Worm (Caenorhabditis elegans) whole organism, L2 larva: ENCODE results near the gene dmsr-12.

Source experiments
- C34F6.9 ChIP-seq: fragments of 150-350 bp; optimal IDR thresholded peaks from 2 replicates; lab custom pipeline; 2014; ENCODE audit warnings: missing biosample characterization, missing genetic modification characterization
- F13H6.1 ChIP-seq: sonication (generic microtip); optimal IDR thresholded peaks from 2 replicates; lab custom pipeline; 2016; ENCODE audit warnings: missing genetic modification characterization, missing compliant biosample characterization
- R02D3.7 ChIP-seq: fragments of 150-350 bp; optimal IDR thresholded peaks from 2 replicates; lab custom pipeline; 2014; ENCODE audit warnings: missing biosample characterization, missing genetic modification characterization
- Y55F3AM.14 ChIP-seq: fragments of 200-800 bp; sonication (Bioruptor generic); optimal IDR thresholded peaks from 2 replicates; lab custom pipeline; 2018; ENCODE audit warnings: mild to moderate bottlenecking, missing genetic modification characterization, missing compliant biosample characterization
- ZK546.5 ChIP-seq: sonication (generic microtip); optimal IDR thresholded peaks from 2 replicates; lab custom pipeline; 2017; ENCODE audit warnings: missing biosample characterization, missing genetic modification characterization
- alr-1 ChIP-seq: fragments of 150-350 bp; optimal IDR thresholded peaks from 2 replicates; lab custom pipeline; 2014; ENCODE audit warnings: missing biosample characterization, missing genetic modification characterization
- aly-2 ChIP-seq: fragments of 150-350 bp; optimal IDR thresholded peaks from 2 replicates; lab custom pipeline; 2014; ENCODE audit warnings: missing biosample characterization, missing genetic modification characterization
- ama-1 ChIP-seq: fragments of 150-350 bp; optimal IDR thresholded peaks from 2 replicates; lab custom pipeline; 2018; ENCODE audit warnings: inconsistent platforms
- blmp-1 ChIP-seq: sonication (generic microtip); optimal IDR thresholded peaks from 2 replicates; lab custom pipeline; 2017; ENCODE audit warnings: missing genetic modification characterization, mild to moderate bottlenecking, missing compliant biosample characterization, antibody characterized with exemption, moderate library complexity; ENCODE audit not compliant: insufficient read depth
- ceh-16 ChIP-seq: fragments of 150-350 bp; optimal IDR thresholded peaks from 2 replicates; lab custom pipeline; 2014; ENCODE audit warnings: missing biosample characterization, missing genetic modification characterization
- ceh-82 ChIP-seq: fragments of 150-350 bp; optimal IDR thresholded peaks from 2 replicates; lab custom pipeline; 2014; ENCODE audit warnings: missing biosample characterization, missing genetic modification characterization
- crh-2 ChIP-seq: sonication (generic microtip); optimal IDR thresholded peaks from 2 replicates; lab custom pipeline; 2017; ENCODE audit warnings: missing biosample characterization, missing genetic modification characterization
- dmd-4 ChIP-seq: sonication (generic microtip); optimal IDR thresholded peaks from 2 replicates; lab custom pipeline; 2017; ENCODE audit warnings: missing biosample characterization, missing genetic modification characterization
- egl-27 ChIP-seq: sonication (generic microtip); optimal IDR thresholded peaks from 3 replicates; lab custom pipeline; 2017; ENCODE audit warnings: missing biosample characterization, missing genetic modification reagents, missing genetic modification characterization
- elt-1 ChIP-seq: fragments of 150-350 bp; optimal IDR thresholded peaks from 2 replicates; lab custom pipeline; 2014; ENCODE audit warnings: missing biosample characterization, missing genetic modification characterization
- elt-3 ChIP-seq: sonication (generic microtip); optimal IDR thresholded peaks from 2 replicates; lab custom pipeline; 2017; ENCODE audit warnings: missing biosample characterization, missing genetic modification characterization
- fos-1 ChIP-seq: fragments of 150-350 bp; optimal IDR thresholded peaks from 2 replicates; lab custom pipeline; 2014; ENCODE audit warnings: missing biosample characterization, missing genetic modification characterization
- gmeb-1 ChIP-seq: fragments of 150-350 bp; optimal IDR thresholded peaks from 2 replicates; lab custom pipeline; 2014; ENCODE audit warnings: missing biosample characterization, missing genetic modification characterization
- lin-11 ChIP-seq: fragments of 150-350 bp; sonication (generic microtip); optimal IDR thresholded peaks from 2 replicates; lab custom pipeline; 2014; ENCODE audit warnings: missing biosample characterization, missing genetic modification characterization, inconsistent platforms, mixed read lengths
- lin-13 ChIP-seq: fragments of 150-350 bp; optimal IDR thresholded peaks from 2 replicates; lab custom pipeline; 2014; ENCODE audit warnings: missing biosample characterization, missing genetic modification reagents, missing genetic modification characterization
- lin-39 ChIP-seq: fragments of 150-350 bp; optimal IDR thresholded peaks from 2 replicates; lab custom pipeline; 2014; ENCODE audit warnings: missing biosample characterization, missing genetic modification reagents, missing genetic modification characterization
- lsy-2 ChIP-seq, 2 experiments: fragments of 150-350 bp in 1 of 2; sonication (generic microtip) in 1 of 2; optimal IDR thresholded peaks; 2 replicates each; lab custom pipeline; 2014 to 2017; ENCODE audit warnings: missing biosample characterization in 2 of 2, missing genetic modification characterization in 2 of 2
- mab-5 ChIP-seq: fragments of 150-350 bp; optimal IDR thresholded peaks from 2 replicates; lab custom pipeline; 2014; ENCODE audit warnings: missing biosample characterization, missing genetic modification characterization
- mbf-1 ChIP-seq: sonication (generic microtip); optimal IDR thresholded peaks from 2 replicates; lab custom pipeline; 2017; ENCODE audit warnings: missing biosample characterization, missing genetic modification characterization
- mdl-1 ChIP-seq, 2 experiments: fragments of 150-350 bp in 1 of 2; sonication (generic microtip) in 1 of 2; optimal IDR thresholded peaks; 2 replicates each; lab custom pipeline; 2017; ENCODE audit warnings: missing biosample characterization in 2 of 2, missing genetic modification characterization in 2 of 2
- nhr-10 ChIP-seq: sonication (generic microtip); optimal IDR thresholded peaks from 2 replicates; lab custom pipeline; 2017; ENCODE audit warnings: missing biosample characterization, missing genetic modification characterization
- nhr-11 ChIP-seq: fragments of 150-350 bp; optimal IDR thresholded peaks from 2 replicates; lab custom pipeline; 2014; ENCODE audit warnings: missing biosample characterization, missing genetic modification characterization
- nhr-12 ChIP-seq: fragments of 150-350 bp; optimal IDR thresholded peaks from 2 replicates; lab custom pipeline; 2014; ENCODE audit warnings: missing biosample characterization, missing genetic modification characterization
- nhr-129 ChIP-seq: fragments of 150-350 bp; optimal IDR thresholded peaks from 2 replicates; lab custom pipeline; 2014; ENCODE audit warnings: missing biosample characterization, missing genetic modification characterization
- nhr-21 ChIP-seq: fragments of 150-350 bp; optimal IDR thresholded peaks from 2 replicates; lab custom pipeline; 2014; ENCODE audit warnings: missing biosample characterization, missing genetic modification characterization
- nhr-23 ChIP-seq: fragments of 150-350 bp; optimal IDR thresholded peaks from 2 replicates; lab custom pipeline; 2014; ENCODE audit warnings: missing biosample characterization, missing genetic modification reagents, missing genetic modification characterization
- nhr-237 ChIP-seq: fragments of 150-350 bp; optimal IDR thresholded peaks from 2 replicates; lab custom pipeline; 2014; ENCODE audit warnings: missing biosample characterization, missing genetic modification characterization
- nhr-25 ChIP-seq: fragments of 150-350 bp; sonication (generic microtip); optimal IDR thresholded peaks from 3 replicates; lab custom pipeline; 2014; ENCODE audit warnings: missing biosample characterization, missing genetic modification characterization
- nhr-6 ChIP-seq: fragments of 150-350 bp; optimal IDR thresholded peaks from 2 replicates; lab custom pipeline; 2014; ENCODE audit warnings: missing biosample characterization, missing genetic modification characterization
- nhr-77 ChIP-seq: fragments of 150-350 bp; optimal IDR thresholded peaks from 2 replicates; lab custom pipeline; 2014; ENCODE audit warnings: missing biosample characterization, missing genetic modification characterization
- peb-1 ChIP-seq: fragments of 150-350 bp; optimal IDR thresholded peaks from 2 replicates; lab custom pipeline; 2014; ENCODE audit warnings: missing biosample characterization, missing genetic modification characterization
- sem-4 ChIP-seq: fragments of 150-350 bp; optimal IDR thresholded peaks from 2 replicates; lab custom pipeline; 2014; ENCODE audit warnings: missing biosample characterization, missing genetic modification reagents, missing genetic modification characterization
- skn-1 ChIP-seq: sonication (generic microtip); optimal IDR thresholded peaks from 2 replicates; lab custom pipeline; 2017; ENCODE audit warnings: missing biosample characterization, missing genetic modification characterization
- sma-3 ChIP-seq: sonication (generic microtip); optimal IDR thresholded peaks from 2 replicates; lab custom pipeline; 2016; ENCODE audit warnings: missing genetic modification reagents, missing genetic modification characterization, missing compliant biosample characterization
- sma-9 ChIP-seq, 2 experiments: fragments of 150-350 bp in 1 of 2; sonication (generic microtip) in 1 of 2; optimal IDR thresholded peaks; 2 replicates each; lab custom pipeline; 2014 to 2016; ENCODE audit warnings: missing genetic modification characterization in 2 of 2, mild to moderate bottlenecking in 1 of 2, missing biosample characterization in 1 of 2, missing compliant biosample characterization in 1 of 2, missing genetic modification reagents in 1 of 2, moderate library complexity in 1 of 2
- snpc-4 ChIP-seq: fragments of 150-350 bp; optimal IDR thresholded peaks from 2 replicates; lab custom pipeline; 2014; ENCODE audit warnings: missing biosample characterization, missing genetic modification characterization
- unc-39 ChIP-seq: fragments of 150-350 bp; optimal IDR thresholded peaks from 2 replicates; lab custom pipeline; 2014; ENCODE audit warnings: missing biosample characterization, missing genetic modification characterization
- unc-55 ChIP-seq: fragments of 150-350 bp; sonication (generic microtip); optimal IDR thresholded peaks from 3 replicates; lab custom pipeline; 2014; ENCODE audit warnings: missing biosample characterization, missing genetic modification reagents, missing genetic modification characterization
- unc-62 ChIP-seq: fragments of 150-350 bp; optimal IDR thresholded peaks from 2 replicates; lab custom pipeline; 2014; ENCODE audit warnings: missing biosample characterization, missing genetic modification reagents, missing genetic modification characterization
- zag-1 ChIP-seq: fragments of 150-350 bp; optimal IDR thresholded peaks from 2 replicates; lab custom pipeline; 2014; ENCODE audit warnings: missing biosample characterization, missing genetic modification characterization
- ztf-1 ChIP-seq: fragments of 200-800 bp; sonication (Bioruptor generic); conservative IDR thresholded peaks from 2 replicates; pipeline ENCODE4 v1.3.6; 2022; ENCODE audit warnings: missing genetic modification characterization, missing compliant biosample characterization
- ztf-11 ChIP-seq: sonication (generic microtip); optimal IDR thresholded peaks from 2 replicates; lab custom pipeline; 2017; ENCODE audit warnings: missing biosample characterization, missing genetic modification characterization
- ztf-4 ChIP-seq: fragments of 150-350 bp; optimal IDR thresholded peaks from 2 replicates; lab custom pipeline; 2014; ENCODE audit warnings: missing biosample characterization, missing genetic modification characterization

The dmsr-12 gene

DNA sequence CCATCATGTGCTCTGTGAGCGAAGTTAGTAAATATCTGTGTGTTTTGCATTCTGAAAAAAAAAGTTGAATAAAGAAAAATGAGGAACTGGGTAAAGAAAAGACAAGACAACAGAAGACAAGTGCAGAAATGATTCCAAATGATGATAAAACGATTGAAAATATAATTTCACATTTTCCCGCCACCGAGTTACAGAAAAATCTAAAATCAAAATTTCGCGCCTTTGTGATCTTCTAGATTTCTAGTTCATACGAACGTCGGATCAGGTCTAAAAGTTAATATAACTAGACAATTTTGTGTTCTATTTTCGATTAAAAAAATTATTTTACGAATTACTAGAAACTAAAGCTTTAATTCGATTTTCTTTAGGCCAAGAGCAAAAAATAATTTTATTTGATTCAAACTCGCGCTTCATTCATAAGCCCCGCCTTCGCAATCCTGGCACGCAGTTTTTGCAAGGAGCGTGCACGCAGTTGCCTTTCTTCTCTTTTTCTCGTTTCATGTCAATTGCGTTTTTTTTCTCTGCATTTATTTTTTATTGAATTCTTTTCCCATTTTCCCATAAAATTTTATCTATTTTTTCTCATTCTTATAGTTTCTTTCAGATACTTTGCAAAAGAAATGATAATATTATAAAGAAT lies 21.3 kb downstream of the dmsr-12 start, which contains the start of the genes spn-4 and spe-39:
spn-4 (minus strand) TSS at position 51 of the 640 bp plus-strand sequence.
spe-39 (plus strand) TSS at position 599 of the 640 bp plus-strand sequence.
- TF ChIP-seq lsy-2 (tag; optimal IDR thresholded peaks at IDR 0.05; lab: Kevin White, UChicago) (peak; percentile 40 to 84), nhr-77 (tag; lab: Kevin White, UChicago) (no peak), dmd-4 (tag; lab: Kevin White, UChicago) (no peak), nhr-6 (tag; lab: Kevin White, UChicago) (no peak), zag-1 (peak; percentile 2), elt-3 (tag; lab: Kevin White, UChicago) (no peak), R02D3.7 (peak; percentile 45), ama-1 (lab: Kevin White, UChicago) (no peak), lin-39 (tag; lab: Kevin White, UChicago) (no peak), egl-27 (peak; percentile 46), elt-1 (no peak), nhr-237 (tag; lab: Kevin White, UChicago) (no peak), Y55F3AM.14 (GFP tag; lab: Kevin White, UChicago) (no peak), crh-2 (tag; lab: Kevin White, UChicago) (peak; percentile 55), C34F6.9 (tag; lab: Kevin White, UChicago) (peak; percentile 80), nhr-10 (tag; lab: Kevin White, UChicago) (no peak), ztf-11 (tag; lab: Kevin White, UChicago) (peak; percentile 25), ceh-16 (tag; lab: Kevin White, UChicago) (peak; percentile 38), nhr-11 (tag; lab: Kevin White, UChicago) (no peak), nhr-129 (tag; lab: Kevin White, UChicago) (peak; percentile 70), nhr-23 (no peak), lin-13 (GFP tag; lab: Kevin White, UChicago) (peak; percentile 64), unc-39 (no peak), blmp-1 (tag; lab: Kevin White, UChicago) (peak; percentile 24), peb-1 (tag; lab: Kevin White, UChicago) (no peak), unc-55 (GFP tag; lab: Kevin White, UChicago) (peak; percentile 90), alr-1 (tag; lab: Kevin White, UChicago) (no peak), mbf-1 (tag; lab: Kevin White, UChicago) (no peak), sma-3 (GFP tag; lab: Kevin White, UChicago) (peak; percentile 71), sem-4 (peak; percentile 62), ztf-4 (tag; lab: Kevin White, UChicago) (no peak), snpc-4 (tag; lab: Kevin White, UChicago) (peak; percentile 3), skn-1 (tag; lab: Kevin White, UChicago) (no peak), ztf-1 (no peak), nhr-21 (tag; lab: Kevin White, UChicago) (peak; percentile 30), mdl-1 (tag; optimal IDR thresholded peaks at IDR 0.05; lab: Kevin White, UChicago) (peak in 1 of 2 experiments; percentile 10), mab-5 (peak; percentile 75), nhr-12 (no peak), fos-1 (peak; percentile 32), ZK546.5 (tag; lab: Kevin White, UChicago) (no peak), lin-11 (tag; lab: Kevin White, UChicago) (peak; percentile 71), F13H6.1 (tag; lab: Kevin White, UChicago) (peak; percentile 74), gmeb-1 (tag; lab: Kevin White, UChicago) (peak; percentile 96), aly-2 (no peak), nhr-25 (no peak), sma-9 (GFP tag; optimal IDR thresholded peaks at IDR 0.05; lab: Kevin White, UChicago) (peak; percentile 88), sma-9 (tag; optimal IDR thresholded peaks at IDR 0.05; lab: Kevin White, UChicago) (no peak), unc-62 (GFP tag; lab: Kevin White, UChicago) (no peak), ceh-82 (tag; lab: Kevin White, UChicago) (no peak)
